Worm (Caenorhabditis elegans) whole organism, early embryonic: Measurements from ENCODE around the gene T12A2.21.

Source experiments
- B0310.2 ChIP-seq: sonication (generic microtip); optimal IDR thresholded peaks from 2 replicates; lab custom pipeline; 2016; ENCODE audit warnings: mild to moderate bottlenecking, missing genetic modification characterization, missing compliant biosample characterization
- aly-1 ChIP-seq: sonication (generic microtip); optimal IDR thresholded peaks from 2 replicates; lab custom pipeline; 2016; ENCODE audit warnings: missing genetic modification characterization, missing compliant biosample characterization
- ceh-36 ChIP-seq: sonication (generic microtip); optimal IDR thresholded peaks from 2 replicates; lab custom pipeline; 2016; ENCODE audit warnings: missing genetic modification characterization, inconsistent platforms, missing compliant biosample characterization
- flt-1 ChIP-seq: fragments of 200-800 bp; sonication (Bioruptor generic); IDR thresholded peaks from 2 replicates; pipeline ENCODE4 v1.3.6; 2022; ENCODE audit warnings: missing genetic modification characterization, missing compliant biosample characterization
- hmbx-1 ChIP-seq: sonication (generic microtip); optimal IDR thresholded peaks from 2 replicates; lab custom pipeline; 2016; ENCODE audit warnings: mild to moderate bottlenecking, missing genetic modification characterization, missing compliant biosample characterization
- hmg-4 ChIP-seq: fragments of 200-800 bp; sonication (Bioruptor generic); optimal IDR thresholded peaks from 2 replicates; lab custom pipeline; 2018; ENCODE audit warnings: mild to moderate bottlenecking, missing genetic modification characterization, missing compliant biosample characterization
- hnd-1 ChIP-seq: sonication (generic microtip); optimal IDR thresholded peaks from 2 replicates; lab custom pipeline; 2016; ENCODE audit warnings: missing genetic modification characterization, missing compliant biosample characterization
- pes-1 ChIP-seq: fragments of 200-800 bp; sonication (Bioruptor generic); IDR thresholded peaks from 2 replicates; pipeline ENCODE4 v1.3.6; 2022; ENCODE audit warnings: missing genetic modification reagents, missing genetic modification characterization, missing compliant biosample characterization
- scrt-1 ChIP-seq: fragments of 200-800 bp; sonication (Bioruptor generic); IDR thresholded peaks from 2 replicates; pipeline ENCODE4 v1.3.6; 2022; ENCODE audit warnings: missing genetic modification characterization, missing compliant biosample characterization
- sea-1 ChIP-seq: fragments of 200-800 bp; sonication (Bioruptor generic); conservative IDR thresholded peaks from 2 replicates; pipeline ENCODE4 v1.3.6; 2022; ENCODE audit warnings: missing genetic modification characterization, missing compliant biosample characterization
- tbx-37 ChIP-seq: fragments of 200-800 bp; sonication (Bioruptor generic); conservative IDR thresholded peaks from 2 replicates; pipeline ENCODE4 v1.3.6; 2022; ENCODE audit warnings: missing genetic modification reagents, missing genetic modification characterization, missing compliant biosample characterization
- tra-4 ChIP-seq: sonication (generic microtip); optimal IDR thresholded peaks from 2 replicates; lab custom pipeline; 2017; ENCODE audit warnings: missing genetic modification characterization, missing compliant biosample characterization

Gene T12A2.21

ce11 chrIII:6194480-6194879 is 42.1 kb downstream of the T12A2.21 start, which contains the start of gene ugt-66:
Gene ugt-66, minus strand, starts transcription at chrIII:6194580.
- TF ChIP-seq B0310.2 (tag; lab: Kevin White, UChicago): no peak
- TF ChIP-seq tbx-37 (GFP tag; lab: Robert Waterston, UW): no peak
- TF ChIP-seq hmg-4 (GFP tag; lab: Kevin White, UChicago): no peak
- no peak for TF ChIP-seq aly-1
- no peak for TF ChIP-seq ceh-36 (tag; lab: Kevin White, UChicago)
- no peak for TF ChIP-seq scrt-1 (GFP tag; lab: Robert Waterston, UW)
- TF ChIP-seq pes-1 (GFP tag; lab: Robert Waterston, UW): no peak
- no peak for TF ChIP-seq flt-1 (GFP tag; lab: Robert Waterston, UW)
- TF ChIP-seq hmbx-1 (tag; lab: Kevin White, UChicago): no peak
- TF ChIP-seq sea-1: no peak
- no peak for TF ChIP-seq hnd-1 (tag; lab: Kevin White, UChicago)

ce11 chrIII:6190810-6191209 is 45.7 kb downstream of the T12A2.21 start, which contains the start of gene C23G10.5:
Gene C23G10.5, plus strand, starts transcription at chrIII:6191110.
- no peak for TF ChIP-seq flt-1 (GFP tag; lab: Robert Waterston, UW)
- no peak for TF ChIP-seq tra-4 (tag; lab: Kevin White, UChicago)
- TF ChIP-seq B0310.2 (tag; lab: Kevin White, UChicago): no peak
- no peak for TF ChIP-seq ceh-36 (tag; lab: Kevin White, UChicago)
- no peak for TF ChIP-seq sea-1
